Worm (Caenorhabditis elegans): Measurements from ENCODE around the gene F36H12.5.
"Not testable (repeated sequence)": the region's sequence is repeated elsewhere in the genome, so short reads cannot be mapped to it uniquely, and the experiment has no call there.

Gene F36H12.5

ce11 chrIV:5294467-5294866, 27.9 kb downstream of the F36H12.5 start:
- peak; percentile 58 for TF ChIP-seq dsc-1 (tag; optimal IDR thresholded peaks at IDR 0.05)
- TF ChIP-seq efl-1 (optimal IDR thresholded peaks at IDR 0.05) = no peak
- peak in 1 of 2 experiments; percentile 54 for TF ChIP-seq efl-1 (GFP tag; optimal IDR thresholded peaks at IDR 0.05 in 1 of 2)
- TF ChIP-seq egl-27 (tag; optimal IDR thresholded peaks at IDR 0.05) = no peak

- TF ChIP-seq skn-1, egl-27, C16A3.4 (tag; optimal IDR thresholded peaks at IDR 0.05): not testable (repeated sequence)
These were observed 28.7 kb downstream of the F36H12.5 start, which contains the start of gene msp-51 for ce11 chrIV:5295240-5295639. TSS of gene msp-51 (minus strand) at chrIV:5295340.

- TF ChIP-seq lin-14 (GFP tag; optimal IDR thresholded peaks at IDR 0.05) (no peak), ceh-88 (GFP tag; IDR thresholded peaks at IDR 0.05) (no peak), pqm-1 (tag; optimal IDR thresholded peaks at IDR 0.05) (no peak), elt-3 (tag; optimal IDR thresholded peaks at IDR 0.05) (no peak), ces-1 (GFP tag; optimal IDR thresholded peaks at IDR 0.05) (no peak)
These were observed 30.9 kb downstream of the F36H12.5 start, which contains the start of the genes ZK354.6 and msp-113 for ce11 chrIV:5297436-5298012. TSS of gene ZK354.6 (minus strand) at chrIV:5297536. TSS of gene msp-113 (plus strand) at chrIV:5297962.

- TF ChIP-seq nhr-85 (tag) (no peak), C34B4.2 (tag; optimal IDR thresholded peaks at IDR 0.05) (no peak), nhr-77 (tag; optimal IDR thresholded peaks at IDR 0.05) (no peak), lin-14 (GFP tag; optimal IDR thresholded peaks at IDR 0.05) (no peak), tlp-1 (tag; optimal IDR thresholded peaks at IDR 0.05) (no peak), elt-3 (tag; optimal IDR thresholded peaks at IDR 0.05) (no peak), grh-1 (GFP tag; IDR thresholded peaks at IDR 0.05) (no peak), lin-35 (GFP tag; optimal IDR thresholded peaks at IDR 0.05) (no peak), lin-13 (GFP tag; optimal IDR thresholded peaks at IDR 0.05) (no peak), mep-1 (tag; optimal IDR thresholded peaks at IDR 0.05) (no peak), dpl-1 (GFP tag; optimal IDR thresholded peaks at IDR 0.05) (no peak), efl-1 (optimal IDR thresholded peaks at IDR 0.05) (no peak), efl-1 (GFP tag; optimal IDR thresholded peaks at IDR 0.05 in 1 of 2) (no peak), nhr-12 (tag; optimal IDR thresholded peaks at IDR 0.05) (no peak), fkh-4 (tag; optimal IDR thresholded peaks at IDR 0.05; ENCODE audit: borderline replicate concordance) (no peak), nhr-237 (tag; optimal IDR thresholded peaks at IDR 0.05) (no peak), dsc-1 (tag; optimal IDR thresholded peaks at IDR 0.05) (no peak), mef-2 (tag; optimal IDR thresholded peaks at IDR 0.05) (no peak)
These were observed 36.5 kb downstream of the F36H12.5 start, which contains the start of gene ZK354.7 for ce11 chrIV:5303030-5303429. TSS of gene ZK354.7 (minus strand) at chrIV:5303130.

- no peak for TF ChIP-seq sox-4 (tag; optimal IDR thresholded peaks at IDR 0.05)
- no peak for TF ChIP-seq ceh-63 (GFP tag; optimal IDR thresholded peaks at IDR 0.05)
- TF ChIP-seq F16B12.6 (tag; optimal IDR thresholded peaks at IDR 0.05) = no peak
- TF ChIP-seq nhr-85 (tag) = no peak
- no peak for TF ChIP-seq alr-1 (tag; optimal IDR thresholded peaks at IDR 0.05; ENCODE audit: borderline replicate concordance)
- TF ChIP-seq nhr-47 (tag; optimal IDR thresholded peaks at IDR 0.05) = no peak
- TF ChIP-seq tbx-2 (tag; optimal IDR thresholded peaks at IDR 0.05) = no peak
These were observed 39.5 kb downstream of the F36H12.5 start, which contains the start of gene ZK354.8 for ce11 chrIV:5306040-5306439. TSS of gene ZK354.8 (minus strand) at chrIV:5306140.

ce11 chrIV:5308046-5308643, 41.6 kb downstream of the F36H12.5 start, which contains the start of the genes ZK354.9 and msp-58:
TSS of gene ZK354.9 (minus strand) at chrIV:5308146.
TSS of gene msp-58 (plus strand) at chrIV:5308593.
- not testable (repeated sequence) for TF ChIP-seq snu-23 (GFP tag; optimal IDR thresholded peaks at IDR 0.05); unc-130 (tag; optimal IDR thresholded peaks at IDR 0.05); pqm-1 (tag; optimal IDR thresholded peaks at IDR 0.05)

Measured in whole organism, L1 larva.